Fruit fly (Drosophila melanogaster): ENCODE measurements around the gene His2Av.

dm6 chr3R:26888086-26888724, 21.5 kb downstream of the His2Av start:
- no peak for TF ChIP-seq pan (optimal IDR thresholded peaks at IDR 0.05)
- no peak for TF ChIP-seq EcR (GFP tag; optimal IDR thresholded peaks at IDR 0.05)
- TF ChIP-seq CG8478 (optimal IDR thresholded peaks at IDR 0.05): no peak

Data from whole organism.